Worm (Caenorhabditis elegans) whole organism, L4/young adult: ENCODE data around the gene srh-288.

Experiments
- W03F9.2 ChIP-seq: fragments of 150-350 bp; optimal IDR thresholded peaks from 2 replicates; lab custom pipeline; 2014; ENCODE audit warnings: missing biosample characterization, missing genetic modification characterization
- dao-5 ChIP-seq: sonication (generic microtip); optimal IDR thresholded peaks from 2 replicates; lab custom pipeline; 2016; ENCODE audit warnings: missing genotype, missing genetic modification characterization, moderate library complexity, missing compliant biosample characterization
- him-1 ChIP-seq: sonication (generic microtip); optimal IDR thresholded peaks from 2 replicates; lab custom pipeline; 2016; ENCODE audit warnings: missing genotype, missing genetic modification reagents, missing genetic modification characterization, missing compliant biosample characterization

ce11 chrV:17765077-17765476 lies 30.5 kb downstream of the srh-288 start, which contains the start of the genes C47A10.16 and srh-283:
- TF ChIP-seq him-1 (tag; lab: Kevin White, UChicago) = no peak
- no peak for TF ChIP-seq W03F9.2 (tag; lab: Kevin White, UChicago)
- no peak for TF ChIP-seq dao-5
